Worm (Caenorhabditis elegans): ENCODE data around the gene dap-3.
A peak's percentile ranks its signal among the peaks of the same experiment; 100 is the strongest.

Gene dap-3

ce11 chrII:10543457-10544137 is 37.3 kb upstream of the dap-3 start (continued):
- TF ChIP-seq nfyb-1 (GFP tag; IDR thresholded peaks at IDR 0.05), result no peak
- TF ChIP-seq dpl-1 (GFP tag; optimal IDR thresholded peaks at IDR 0.05), result no peak
- peak; percentile 66 for TF ChIP-seq F57C9.4 (tag; optimal IDR thresholded peaks at IDR 0.05)
- peak; percentile 40; the same call in 1 of the 2 replicates for TF ChIP-seq ztf-28 (GFP tag; IDR thresholded peaks at IDR 0.05)
- TF ChIP-seq nhr-27 (tag; optimal IDR thresholded peaks at IDR 0.05), result no peak
- 0 out of 2 replicates have a peak, but pooled peaks have one; percentile 4 for TF ChIP-seq aptf-3 (GFP tag; IDR thresholded peaks at IDR 0.05)
- TF ChIP-seq ztf-6 (GFP tag; IDR thresholded peaks at IDR 0.05), result no peak
- TF ChIP-seq lin-40 (tag; optimal IDR thresholded peaks at IDR 0.05), result no peak
- TF ChIP-seq efl-1 (GFP tag; optimal IDR thresholded peaks at IDR 0.05), result no peak
- TF ChIP-seq Y95B8A.8 (GFP tag; IDR thresholded peaks at IDR 0.05), result peak; percentile 70
- no peak for TF ChIP-seq T07F8.4 (tag; optimal IDR thresholded peaks at IDR 0.05)
- TF ChIP-seq egl-18 (GFP tag; IDR thresholded peaks at IDR 0.05), result no peak
- TF ChIP-seq die-1 (tag; optimal IDR thresholded peaks at IDR 0.05), result no peak
- no peak for TF ChIP-seq mcd-1 (GFP tag; IDR thresholded peaks at IDR 0.05)

- peak; percentile 59; the same call in 1 of the 2 replicates for TF ChIP-seq nfyb-1 (GFP tag; IDR thresholded peaks at IDR 0.05)
- TF ChIP-seq madf-3 (GFP tag; IDR thresholded peaks at IDR 0.05), result 0 out of 2 replicates have a peak, but pooled peaks have one; percentile 34
- peak; percentile 44 for TF ChIP-seq Y53G8AR.9 (GFP tag; conservative IDR thresholded peaks at IDR 0.05)
- peak in 1 of 3 experiments; percentile 23 for TF ChIP-seq lin-35 (GFP tag; optimal IDR thresholded peaks at IDR 0.05)
- no peak for TF ChIP-seq egrh-3 (GFP tag; IDR thresholded peaks at IDR 0.05)
- peak; percentile 19; the same call in 1 of the 2 replicates for TF ChIP-seq zfh-2 (GFP tag; conservative IDR thresholded peaks at IDR 0.05)
- peak; percentile 9; the same call in 1 of the 2 replicates for TF ChIP-seq B0336.3 (GFP tag; IDR thresholded peaks at IDR 0.05)
- TF ChIP-seq ets-4 (GFP tag; optimal IDR thresholded peaks at IDR 0.05), result peak; percentile 19
- TF ChIP-seq cebp-1 (GFP tag; IDR thresholded peaks at IDR 0.05), result 0 out of 2 replicates have a peak, but pooled peaks have one; percentile 9
- peak; percentile 35 for TF ChIP-seq cebp-1 (tag; optimal IDR thresholded peaks at IDR 0.05)
- no peak for TF ChIP-seq nhr-90 (tag; optimal IDR thresholded peaks at IDR 0.05)
- TF ChIP-seq bed-1 (GFP tag; IDR thresholded peaks at IDR 0.05), result 0 out of 2 replicates have a peak, but pooled peaks have one; percentile 26
- TF ChIP-seq akir-1 (GFP tag; optimal IDR thresholded peaks at IDR 0.05), result peak; percentile 1
- no peak for TF ChIP-seq madf-6 (GFP tag; IDR thresholded peaks at IDR 0.05)
- TF ChIP-seq K11D2.4 (GFP tag; IDR thresholded peaks at IDR 0.05), result peak; percentile 13; the same call in 1 of the 2 replicates
Observed at ce11 chrII:10544374-10544908, 36.5 kb upstream of the dap-3 start.

ce11 chrII:10545213-10545612 is 35.7 kb upstream of the dap-3 start:
- TF ChIP-seq C17E4.6 (GFP tag; IDR thresholded peaks at IDR 0.05) (no peak), lsy-27 (tag; optimal IDR thresholded peaks at IDR 0.05; ENCODE audit: borderline replicate concordance, insufficient read depth) (no peak), F23B12.7 (tag; optimal IDR thresholded peaks at IDR 0.05; ENCODE audit: insufficient read depth) (no peak), rpc-1 (optimal IDR thresholded peaks at IDR 0.05) (peak; percentile 50), rpc-1 (tag; optimal IDR thresholded peaks at IDR 0.05) (peak; percentile 78), nhr-27 (tag; optimal IDR thresholded peaks at IDR 0.05) (no peak), Y67H2A.10 (GFP tag; conservative IDR thresholded peaks at IDR 0.05) (no peak), ztf-6 (GFP tag; IDR thresholded peaks at IDR 0.05) (0 out of 2 replicates have a peak, but pooled peaks have one; percentile 48), unc-130 (GFP tag; optimal IDR thresholded peaks at IDR 0.05) (no peak), die-1 (tag; optimal IDR thresholded peaks at IDR 0.05) (peak; percentile 1), cebp-2 (GFP tag; IDR thresholded peaks at IDR 0.05) (0 out of 2 replicates have a peak, but pooled peaks have one; percentile 3), F57A8.1 (GFP tag; optimal IDR thresholded peaks at IDR 0.05) (no peak), mcd-1 (GFP tag; IDR thresholded peaks at IDR 0.05) (no peak), ceh-40 (GFP tag; IDR thresholded peaks at IDR 0.05) (no peak), nfyb-1 (GFP tag; IDR thresholded peaks at IDR 0.05) (no peak), lsl-1 (GFP tag; optimal IDR thresholded peaks at IDR 0.05) (peak; percentile 6), hrde-1 (tag; optimal IDR thresholded peaks at IDR 0.05; ENCODE audit: borderline replicate concordance) (peak; percentile 10), Y79H2A.3 (GFP tag; conservative IDR thresholded peaks at IDR 0.05) (peak; percentile 61; the same call in 1 of the 2 replicates), F33H1.4 (GFP tag; IDR thresholded peaks at IDR 0.05) (0 out of 2 replicates have a peak, but pooled peaks have one; percentile 7), B0261.1 (tag; optimal IDR thresholded peaks at IDR 0.05) (peak; percentile 63), lag-1 (GFP tag; IDR thresholded peaks at IDR 0.05) (0 out of 2 replicates have a peak, but pooled peaks have one; percentile 26)
